Worm (Caenorhabditis elegans) whole organism, late embryonic: ENCODE measurements around the gene C53A5.16.

Experiments
- K02D7.2 ChIP-seq: sonication (generic microtip); optimal IDR thresholded peaks from 2 replicates; lab custom pipeline; 2017; ENCODE audit warnings: mild to moderate bottlenecking, missing genetic modification characterization, missing compliant biosample characterization
- K09A11.1 ChIP-seq: sonication (generic microtip); optimal IDR thresholded peaks from 2 replicates; lab custom pipeline; 2017; ENCODE audit warnings: antibody characterized with exemption, mild to moderate bottlenecking, missing genetic modification characterization, missing compliant biosample characterization; ENCODE audit not compliant: insufficient read depth
- T23F11.4 ChIP-seq: fragments of 200-800 bp; sonication (Bioruptor generic); optimal IDR thresholded peaks from 2 replicates; lab custom pipeline; 2018; ENCODE audit warnings: mild to moderate bottlenecking, missing genetic modification characterization, missing compliant biosample characterization
- ama-1 ChIP-seq: fragments of 150-350 bp; optimal IDR thresholded peaks from 2 replicates; lab custom pipeline; 2014
- ceh-14 ChIP-seq: sonication (generic microtip); optimal IDR thresholded peaks from 2 replicates; lab custom pipeline; 2016; ENCODE audit warnings: missing genotype, missing genetic modification characterization, missing compliant biosample characterization
- ceh-19 ChIP-seq: fragments of 200-800 bp; sonication (Bioruptor generic); optimal IDR thresholded peaks from 2 replicates; lab custom pipeline; 2018; ENCODE audit warnings: mild to moderate bottlenecking, missing genetic modification characterization, missing compliant biosample characterization
- ceh-31 ChIP-seq: sonication (generic microtip); optimal IDR thresholded peaks from 2 replicates; lab custom pipeline; 2016; ENCODE audit warnings: missing genetic modification characterization, missing compliant biosample characterization
- ceh-34 ChIP-seq: sonication (generic microtip); optimal IDR thresholded peaks from 2 replicates; lab custom pipeline; 2016; ENCODE audit warnings: mild to moderate bottlenecking, missing genetic modification characterization, missing compliant biosample characterization
- ceh-45 ChIP-seq: fragments of 200-800 bp; sonication (Bioruptor generic); IDR thresholded peaks from 2 replicates; pipeline ENCODE4 v1.3.6; 2022; ENCODE audit warnings: missing genetic modification reagents, missing genetic modification characterization, missing compliant biosample characterization
- ceh-48 ChIP-seq: sonication (generic microtip); optimal IDR thresholded peaks from 2 replicates; lab custom pipeline; 2016; ENCODE audit warnings: missing genetic modification characterization, inconsistent platforms, missing compliant biosample characterization
- ceh-6 ChIP-seq: fragments of 200-800 bp; sonication (Bioruptor generic); optimal IDR thresholded peaks from 2 replicates; lab custom pipeline; 2018; ENCODE audit warnings: mild to moderate bottlenecking, missing genetic modification characterization, missing compliant biosample characterization
- ceh-9 ChIP-seq: sonication (generic microtip); optimal IDR thresholded peaks from 2 replicates; lab custom pipeline; 2016; ENCODE audit warnings: mild to moderate bottlenecking, missing genetic modification characterization, inconsistent platforms, missing compliant biosample characterization
- che-1 ChIP-seq: sonication (generic microtip); optimal IDR thresholded peaks from 2 replicates; lab custom pipeline; 2016; ENCODE audit warnings: mild to moderate bottlenecking, missing genetic modification characterization, missing compliant biosample characterization
- dmd-4 ChIP-seq: sonication (generic microtip); optimal IDR thresholded peaks from 2 replicates; lab custom pipeline; 2016; ENCODE audit warnings: borderline replicate concordance, missing genetic modification characterization, missing compliant biosample characterization
- dve-1 ChIP-seq: sonication (generic microtip); optimal IDR thresholded peaks from 2 replicates; lab custom pipeline; 2017; ENCODE audit warnings: antibody characterized with exemption, mild to moderate bottlenecking, missing genetic modification characterization, missing compliant biosample characterization
- elt-2 ChIP-seq: sonication (generic microtip); optimal IDR thresholded peaks from 2 replicates; lab custom pipeline; 2016; ENCODE audit warnings: missing genetic modification reagents, missing genetic modification characterization, missing compliant biosample characterization
- ets-4 ChIP-seq: sonication (generic microtip); optimal IDR thresholded peaks from 2 replicates; lab custom pipeline; 2016; ENCODE audit warnings: missing genetic modification characterization, missing compliant biosample characterization
- eyg-1 ChIP-seq: sonication (generic microtip); optimal IDR thresholded peaks from 2 replicates; lab custom pipeline; 2016; ENCODE audit warnings: missing genotype, missing genetic modification characterization, missing compliant biosample characterization
- fax-1 ChIP-seq: sonication (generic microtip); optimal IDR thresholded peaks from 2 replicates; lab custom pipeline; 2016; ENCODE audit warnings: missing genotype, missing genetic modification characterization, missing compliant biosample characterization
- hlh-6 ChIP-seq: sonication (generic microtip); optimal IDR thresholded peaks from 2 replicates; lab custom pipeline; 2016; ENCODE audit warnings: missing genotype, missing genetic modification characterization, missing compliant biosample characterization
- lin-11 ChIP-seq: fragments of 200-800 bp; sonication (Bioruptor generic); optimal IDR thresholded peaks from 2 replicates; lab custom pipeline; 2018; ENCODE audit warnings: mild to moderate bottlenecking, missing genetic modification characterization, missing compliant biosample characterization
- madf-2 ChIP-seq: sonication (generic microtip); optimal IDR thresholded peaks from 2 replicates; lab custom pipeline; 2017; ENCODE audit warnings: missing genetic modification characterization, missing compliant biosample characterization
- mec-3 ChIP-seq: sonication (generic microtip); optimal IDR thresholded peaks from 2 replicates; lab custom pipeline; 2016; ENCODE audit warnings: borderline replicate concordance, missing genetic modification characterization, missing compliant biosample characterization
- nfya-1 ChIP-seq: sonication (generic microtip); optimal IDR thresholded peaks from 2 replicates; lab custom pipeline; 2017; ENCODE audit warnings: missing genetic modification characterization, mild to moderate bottlenecking, missing compliant biosample characterization, antibody characterized with exemption, moderate library complexity
- nhr-11 ChIP-seq: fragments of 150-350 bp; optimal IDR thresholded peaks from 2 replicates; lab custom pipeline; 2014; ENCODE audit warnings: missing biosample characterization, missing genetic modification characterization
- odd-2 ChIP-seq: sonication (generic microtip); optimal IDR thresholded peaks from 2 replicates; lab custom pipeline; 2017; ENCODE audit warnings: antibody characterized with exemption, mild to moderate bottlenecking, missing genetic modification characterization, missing compliant biosample characterization
- pag-3 ChIP-seq: sonication (generic microtip); optimal IDR thresholded peaks from 2 replicates; lab custom pipeline; 2016; ENCODE audit warnings: missing compliant biosample characterization, missing genetic modification characterization, borderline replicate concordance
- pax-1 ChIP-seq: fragments of 150-350 bp; optimal IDR thresholded peaks from 2 replicates; lab custom pipeline; 2014; ENCODE audit warnings: missing biosample characterization, missing genetic modification characterization
- ref-2 ChIP-seq: sonication (generic microtip); optimal IDR thresholded peaks from 2 replicates; lab custom pipeline; 2016; ENCODE audit warnings: missing genetic modification characterization, missing compliant biosample characterization
- sdc-2 ChIP-seq: sonication (generic microtip); optimal IDR thresholded peaks from 2 replicates; lab custom pipeline; 2016; ENCODE audit warnings: missing genotype, missing genetic modification characterization, missing compliant biosample characterization
- sox-4 ChIP-seq: sonication (generic microtip); optimal IDR thresholded peaks from 2 replicates; lab custom pipeline; 2017; ENCODE audit warnings: mild to moderate bottlenecking, missing genetic modification characterization, inconsistent platforms, missing compliant biosample characterization
- syd-9 ChIP-seq: sonication (generic microtip); optimal IDR thresholded peaks from 2 replicates; lab custom pipeline; 2016; ENCODE audit warnings: mild to moderate bottlenecking, missing genetic modification characterization, moderate library complexity, missing compliant biosample characterization
- tbx-2 ChIP-seq: sonication (generic microtip); optimal IDR thresholded peaks from 2 replicates; lab custom pipeline; 2016; ENCODE audit warnings: missing genetic modification characterization, missing compliant biosample characterization
- tbx-7 ChIP-seq: sonication (generic microtip); optimal IDR thresholded peaks from 2 replicates; lab custom pipeline; 2016; ENCODE audit warnings: missing genotype, missing genetic modification characterization, missing compliant biosample characterization
- unc-42 ChIP-seq: sonication (generic microtip); optimal IDR thresholded peaks from 2 replicates; lab custom pipeline; 2016; ENCODE audit warnings: missing genotype, missing genetic modification characterization, missing compliant biosample characterization

C53A5.16 gene

DNA sequence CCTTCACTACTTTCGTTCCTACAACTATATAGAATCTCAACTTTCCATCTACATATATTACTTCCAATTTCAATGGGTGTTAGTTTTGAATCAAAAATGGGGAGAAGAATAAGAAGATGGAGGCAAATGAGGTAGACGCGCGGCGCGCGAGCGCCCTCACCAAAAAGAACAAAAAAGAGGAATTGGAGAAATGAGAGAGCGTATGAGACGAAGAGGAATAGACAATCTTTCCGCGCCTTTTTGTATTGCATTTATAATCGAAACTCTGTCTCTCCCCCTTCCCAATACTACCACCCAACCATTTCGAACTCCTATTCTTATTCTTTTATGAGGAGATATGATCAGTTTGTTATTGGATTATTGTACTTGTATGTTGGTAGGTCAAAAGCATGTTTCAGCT, 21.9 kb downstream of the C53A5.16 start:
- no peak for TF ChIP-seq syd-9 (tag; lab: Kevin White, UChicago)
- TF ChIP-seq ceh-31 (tag; lab: Kevin White, UChicago): peak; percentile 15

DNA sequence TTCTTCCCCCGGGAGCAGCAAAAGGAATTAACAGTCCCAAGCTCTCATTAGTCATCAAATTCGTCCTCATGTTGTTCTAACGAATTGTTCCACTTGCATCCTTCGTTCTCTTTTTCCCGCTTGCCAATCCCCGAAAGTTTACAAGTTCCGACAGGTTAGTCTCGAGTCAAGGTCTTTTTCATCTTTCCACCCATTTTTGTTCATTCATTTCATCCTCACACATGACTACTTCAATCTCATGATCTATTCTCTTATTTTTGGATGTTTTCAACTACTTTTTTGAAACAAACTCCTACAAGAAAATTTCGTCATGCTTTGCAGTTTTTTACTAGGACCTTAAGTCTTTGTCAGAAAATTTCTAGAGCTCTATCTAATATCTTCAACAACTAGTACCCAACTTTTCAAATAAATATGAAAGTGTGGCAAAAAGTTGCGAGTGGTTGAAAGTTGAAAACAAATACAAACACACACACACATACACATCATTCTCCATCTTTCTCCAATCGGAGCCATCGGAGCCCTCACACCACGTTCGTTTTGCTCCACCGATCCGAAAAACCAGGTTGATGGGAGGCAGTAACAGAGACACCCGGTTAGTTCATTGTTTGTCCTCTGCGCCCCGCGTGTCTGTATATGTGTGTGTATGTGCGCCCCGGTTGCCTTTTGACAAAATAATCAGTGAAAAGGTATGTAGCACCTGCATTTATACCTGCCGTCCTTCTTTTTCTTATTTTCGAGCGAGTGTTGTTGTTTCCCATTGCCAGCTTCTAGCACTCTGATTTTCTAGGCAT, 23.1 kb downstream of the C53A5.16 start:
- TF ChIP-seq ceh-45 (GFP tag; lab: Robert Waterston, UW) (no peak), mec-3 (tag; lab: Kevin White, UChicago) (no peak), ets-4 (tag; lab: Kevin White, UChicago) (no peak), ceh-19 (GFP tag; lab: Kevin White, UChicago) (no peak), K09A11.1 (tag; lab: Kevin White, UChicago) (no peak), fax-1 (tag; lab: Kevin White, UChicago) (no peak), madf-2 (tag; lab: Kevin White, UChicago) (no peak), ceh-34 (tag; lab: Kevin White, UChicago) (no peak), dve-1 (tag; lab: Kevin White, UChicago) (no peak), ama-1 (lab: Kevin White, UChicago) (no peak), ceh-48 (tag; lab: Kevin White, UChicago) (no peak), ceh-9 (tag; lab: Kevin White, UChicago) (no peak), sox-4 (tag; lab: Kevin White, UChicago) (no peak), che-1 (tag; lab: Kevin White, UChicago) (no peak), lin-11 (no peak), ref-2 (no peak)

DNA sequence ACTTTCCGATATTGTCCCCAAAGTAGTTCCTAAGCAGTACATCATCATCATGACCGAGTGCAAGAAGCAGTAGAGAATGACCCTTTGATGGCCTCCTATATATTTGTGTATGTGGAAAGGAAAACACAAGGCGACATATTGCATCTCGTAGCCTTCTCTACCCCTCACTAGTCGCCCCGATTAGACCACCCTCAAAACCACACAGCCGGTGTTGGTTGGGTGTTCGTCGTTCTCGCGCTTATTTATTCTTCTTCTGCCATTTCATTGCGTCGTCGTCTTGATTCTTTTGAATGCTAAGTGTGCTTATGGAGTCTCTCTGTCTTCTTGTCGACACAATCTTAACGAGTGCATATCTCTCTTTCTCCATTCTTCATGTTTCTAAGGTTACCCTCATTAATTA, 24.2 kb downstream of the C53A5.16 start:
- no peak for TF ChIP-seq sdc-2
- peak; percentile 29 for TF ChIP-seq ceh-31 (tag; lab: Kevin White, UChicago)
- TF ChIP-seq pax-1 (tag; lab: Kevin White, UChicago): no peak
- TF ChIP-seq tbx-2 (tag; lab: Kevin White, UChicago): peak; percentile 40
- TF ChIP-seq T23F11.4 (GFP tag; lab: Kevin White, UChicago): no peak
- no peak for TF ChIP-seq K02D7.2
- no peak for TF ChIP-seq eyg-1
- peak; percentile 29 for TF ChIP-seq elt-2
- no peak for TF ChIP-seq dmd-4 (tag; lab: Kevin White, UChicago)
- peak; percentile 18 for TF ChIP-seq ceh-34 (tag; lab: Kevin White, UChicago)
- no peak for TF ChIP-seq nhr-11 (tag; lab: Kevin White, UChicago)
- no peak for TF ChIP-seq dve-1 (tag; lab: Kevin White, UChicago)
- peak; percentile 32 for TF ChIP-seq nfya-1 (tag; lab: Kevin White, UChicago)
- TF ChIP-seq tbx-7: no peak

DNA sequence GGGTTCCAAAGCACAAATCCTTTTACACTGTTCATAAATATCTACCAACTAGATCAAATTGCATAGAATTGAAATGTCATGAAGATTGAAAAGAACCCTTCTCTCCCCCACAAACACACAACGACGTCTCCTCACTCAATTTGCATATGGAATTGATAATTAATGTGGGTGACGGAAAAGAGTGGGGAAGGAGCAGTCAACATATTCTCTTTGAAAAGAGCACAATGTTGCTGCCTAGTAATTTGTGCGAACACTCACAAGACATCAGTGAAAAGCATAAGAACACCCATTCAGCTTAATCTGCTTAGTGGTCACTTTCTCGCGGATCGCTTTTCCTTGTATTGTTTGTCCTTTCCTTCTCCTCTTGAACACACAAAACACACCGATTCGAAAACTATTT, 26.0 kb downstream of the C53A5.16 start:
- no peak for TF ChIP-seq odd-2
- no peak for TF ChIP-seq hlh-6 (tag; lab: Kevin White, UChicago)
- peak; percentile 20 for TF ChIP-seq ceh-31 (tag; lab: Kevin White, UChicago)
- TF ChIP-seq pag-3: no peak
- TF ChIP-seq ceh-14: no peak
- TF ChIP-seq ceh-6 (GFP tag; lab: Kevin White, UChicago): peak; percentile 40
- TF ChIP-seq unc-42: peak; percentile 74
